Worm (Caenorhabditis elegans): ENCODE measurements around the gene C02C6.14.

DNA sequence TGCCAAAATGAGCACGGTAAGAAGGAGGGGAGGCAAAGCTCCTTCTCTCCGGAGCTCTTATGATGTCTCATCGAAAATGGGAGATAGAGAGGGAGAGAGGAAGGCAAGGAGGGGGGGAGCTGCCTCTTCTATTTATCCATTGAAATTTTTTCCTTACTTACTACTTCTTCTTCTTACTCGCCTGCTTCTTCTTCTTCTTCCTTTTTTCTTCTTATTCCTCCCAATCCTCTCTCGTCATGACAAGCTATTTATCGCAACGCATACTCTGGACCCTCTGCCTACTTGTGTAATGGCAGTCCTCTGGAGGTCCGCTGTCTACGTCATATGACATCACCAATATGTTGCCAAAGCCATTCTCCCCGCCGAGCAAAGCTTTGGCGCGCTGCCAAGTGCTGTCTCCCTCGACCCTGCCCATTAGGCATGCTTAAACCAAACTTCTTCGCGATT is 2.3 kb upstream of the C02C6.14 start:
- no peak for TF ChIP-seq flt-1 (GFP tag; IDR thresholded peaks at IDR 0.05)
- TF ChIP-seq ref-1 (GFP tag; conservative IDR thresholded peaks at IDR 0.05) = no peak
- TF ChIP-seq tab-1 (GFP tag; IDR thresholded peaks at IDR 0.05) = no peak
- TF ChIP-seq klf-2 (GFP tag; conservative IDR thresholded peaks at IDR 0.05) = no peak
- TF ChIP-seq med-1 (GFP tag; optimal IDR thresholded peaks at IDR 0.05; ENCODE audit: insufficient read depth) = no peak

Measured in whole organism, midembryonic.